Worm (Caenorhabditis elegans) whole organism, late embryonic: ENCODE measurements around the gene F17E9.15.
A peak's percentile ranks its signal among the peaks of the same experiment; 100 is the strongest.
"Not testable (repeated sequence)": the region's sequence is repeated elsewhere in the genome, so short reads cannot be mapped to it uniquely, and the experiment has no call there.

ENCODE experiments used
- C08G9.2 ChIP-seq: sonication (generic microtip); optimal IDR thresholded peaks from 2 replicates; lab custom pipeline; 2016; ENCODE audit warnings: mild to moderate bottlenecking, missing genetic modification characterization, moderate library complexity, missing compliant biosample characterization
- C38D4.7 ChIP-seq: fragments of 200-800 bp; sonication (Bioruptor generic); optimal IDR thresholded peaks from 2 replicates; lab custom pipeline; 2018; ENCODE audit warnings: mild to moderate bottlenecking, missing genetic modification characterization, moderate library complexity, missing compliant biosample characterization
- F13H6.1 ChIP-seq: sonication (generic microtip); optimal IDR thresholded peaks from 2 replicates; lab custom pipeline; 2016; ENCODE audit warnings: missing genetic modification characterization, missing compliant biosample characterization
- K02D7.2 ChIP-seq: sonication (generic microtip); optimal IDR thresholded peaks from 2 replicates; lab custom pipeline; 2017; ENCODE audit warnings: mild to moderate bottlenecking, missing genetic modification characterization, missing compliant biosample characterization
- Y22D7AL.16 ChIP-seq: sonication (generic microtip); optimal IDR thresholded peaks from 2 replicates; lab custom pipeline; 2016; ENCODE audit warnings: missing genetic modification characterization, missing compliant biosample characterization
- ahr-1 ChIP-seq: sonication (generic microtip); optimal IDR thresholded peaks from 2 replicates; lab custom pipeline; 2016; ENCODE audit warnings: missing genetic modification characterization, missing compliant biosample characterization
- ama-1 ChIP-seq: fragments of 150-350 bp; optimal IDR thresholded peaks from 2 replicates; lab custom pipeline; 2014
- ceh-14 ChIP-seq: sonication (generic microtip); optimal IDR thresholded peaks from 2 replicates; lab custom pipeline; 2016; ENCODE audit warnings: missing genotype, missing genetic modification characterization, missing compliant biosample characterization
- ceh-22 ChIP-seq: sonication (generic microtip); optimal IDR thresholded peaks from 2 replicates; lab custom pipeline; 2017; ENCODE audit warnings: missing biosample characterization, missing genetic modification characterization
- ceh-24 ChIP-seq: sonication (generic microtip); optimal IDR thresholded peaks from 2 replicates; lab custom pipeline; 2016; ENCODE audit warnings: mild to moderate bottlenecking, missing genetic modification characterization, missing compliant biosample characterization
- ceh-31 ChIP-seq: sonication (generic microtip); optimal IDR thresholded peaks from 2 replicates; lab custom pipeline; 2016; ENCODE audit warnings: missing genetic modification characterization, missing compliant biosample characterization
- ceh-34 ChIP-seq: sonication (generic microtip); optimal IDR thresholded peaks from 2 replicates; lab custom pipeline; 2016; ENCODE audit warnings: mild to moderate bottlenecking, missing genetic modification characterization, missing compliant biosample characterization
- ceh-45 ChIP-seq: fragments of 200-800 bp; sonication (Bioruptor generic); IDR thresholded peaks from 2 replicates; pipeline ENCODE4 v1.3.6; 2022; ENCODE audit warnings: missing genetic modification reagents, missing genetic modification characterization, missing compliant biosample characterization
- ceh-48 ChIP-seq: sonication (generic microtip); optimal IDR thresholded peaks from 2 replicates; lab custom pipeline; 2016; ENCODE audit warnings: missing genetic modification characterization, inconsistent platforms, missing compliant biosample characterization
- dmd-4 ChIP-seq: sonication (generic microtip); optimal IDR thresholded peaks from 2 replicates; lab custom pipeline; 2016; ENCODE audit warnings: borderline replicate concordance, missing genetic modification characterization, missing compliant biosample characterization
- elt-4 ChIP-seq: sonication (generic microtip); optimal IDR thresholded peaks from 2 replicates; lab custom pipeline; 2016; ENCODE audit warnings: missing genetic modification characterization, missing compliant biosample characterization
- ets-4 ChIP-seq: sonication (generic microtip); optimal IDR thresholded peaks from 2 replicates; lab custom pipeline; 2016; ENCODE audit warnings: missing genetic modification characterization, missing compliant biosample characterization
- fkh-10 ChIP-seq: fragments of 150-350 bp; optimal IDR thresholded peaks from 2 replicates; lab custom pipeline; 2014; ENCODE audit warnings: missing biosample characterization, missing genetic modification reagents, missing genetic modification characterization
- gmeb-2 ChIP-seq: sonication (generic microtip); optimal IDR thresholded peaks from 2 replicates; lab custom pipeline; 2016; ENCODE audit warnings: missing genetic modification characterization, inconsistent platforms, missing compliant biosample characterization
- lim-6 ChIP-seq: sonication (generic microtip); optimal IDR thresholded peaks from 2 replicates; lab custom pipeline; 2016; ENCODE audit warnings: missing genetic modification characterization, missing compliant biosample characterization
- mec-3 ChIP-seq: sonication (generic microtip); optimal IDR thresholded peaks from 2 replicates; lab custom pipeline; 2016; ENCODE audit warnings: borderline replicate concordance, missing genetic modification characterization, missing compliant biosample characterization
- nhr-11 ChIP-seq: fragments of 150-350 bp; optimal IDR thresholded peaks from 2 replicates; lab custom pipeline; 2014; ENCODE audit warnings: missing biosample characterization, missing genetic modification characterization
- npax-4 ChIP-seq: sonication (generic microtip); optimal IDR thresholded peaks from 2 replicates; lab custom pipeline; 2016; ENCODE audit warnings: missing genetic modification characterization, missing compliant biosample characterization
- pag-3 ChIP-seq: sonication (generic microtip); optimal IDR thresholded peaks from 2 replicates; lab custom pipeline; 2016; ENCODE audit warnings: missing compliant biosample characterization, missing genetic modification characterization, borderline replicate concordance
- pat-9 ChIP-seq: fragments of 200-800 bp; sonication (Bioruptor generic); optimal IDR thresholded peaks from 2 replicates; lab custom pipeline; 2018; ENCODE audit warnings: mild to moderate bottlenecking, missing genetic modification characterization, moderate library complexity, missing compliant biosample characterization
- pqm-1 ChIP-seq: sonication (generic microtip); optimal IDR thresholded peaks from 2 replicates; lab custom pipeline; 2016; ENCODE audit warnings: missing genetic modification characterization, missing compliant biosample characterization
- pros-1 ChIP-seq: fragments of 150-350 bp; optimal IDR thresholded peaks from 2 replicates; lab custom pipeline; 2014; ENCODE audit warnings: missing biosample characterization, missing genetic modification reagents, missing genetic modification characterization
- ref-2 ChIP-seq: sonication (generic microtip); optimal IDR thresholded peaks from 2 replicates; lab custom pipeline; 2016; ENCODE audit warnings: missing genetic modification characterization, missing compliant biosample characterization
- sox-4 ChIP-seq: sonication (generic microtip); optimal IDR thresholded peaks from 2 replicates; lab custom pipeline; 2017; ENCODE audit warnings: mild to moderate bottlenecking, missing genetic modification characterization, inconsistent platforms, missing compliant biosample characterization
- syd-9 ChIP-seq: sonication (generic microtip); optimal IDR thresholded peaks from 2 replicates; lab custom pipeline; 2016; ENCODE audit warnings: mild to moderate bottlenecking, missing genetic modification characterization, moderate library complexity, missing compliant biosample characterization
- tbx-2 ChIP-seq: sonication (generic microtip); optimal IDR thresholded peaks from 2 replicates; lab custom pipeline; 2016; ENCODE audit warnings: missing genetic modification characterization, missing compliant biosample characterization
- ttx-3 ChIP-seq: sonication (generic microtip); optimal IDR thresholded peaks from 2 replicates; lab custom pipeline; 2016; ENCODE audit warnings: missing genetic modification reagents, missing genetic modification characterization, missing compliant biosample characterization
- unc-42 ChIP-seq: sonication (generic microtip); optimal IDR thresholded peaks from 2 replicates; lab custom pipeline; 2016; ENCODE audit warnings: missing genotype, missing genetic modification characterization, missing compliant biosample characterization

The F17E9.15 gene

ce11 chrIV:8384737-8385136 is 37.5 kb downstream of the F17E9.15 start:
- TF ChIP-seq unc-42, result no peak
- TF ChIP-seq fkh-10 (GFP tag; lab: Kevin White, UChicago), result no peak
- no peak for TF ChIP-seq dmd-4 (tag; lab: Kevin White, UChicago)
- TF ChIP-seq ceh-14 (tag; lab: Kevin White, UChicago), result no peak
- no peak for TF ChIP-seq Y22D7AL.16 (tag; lab: Kevin White, UChicago)
- no peak for TF ChIP-seq nhr-11 (tag; lab: Kevin White, UChicago)
- TF ChIP-seq sox-4 (tag; lab: Kevin White, UChicago), result no peak
- no peak for TF ChIP-seq ceh-34
- TF ChIP-seq C08G9.2 (tag; lab: Kevin White, UChicago), result no peak
- no peak for TF ChIP-seq pat-9
- TF ChIP-seq pqm-1, result no peak

DNA sequence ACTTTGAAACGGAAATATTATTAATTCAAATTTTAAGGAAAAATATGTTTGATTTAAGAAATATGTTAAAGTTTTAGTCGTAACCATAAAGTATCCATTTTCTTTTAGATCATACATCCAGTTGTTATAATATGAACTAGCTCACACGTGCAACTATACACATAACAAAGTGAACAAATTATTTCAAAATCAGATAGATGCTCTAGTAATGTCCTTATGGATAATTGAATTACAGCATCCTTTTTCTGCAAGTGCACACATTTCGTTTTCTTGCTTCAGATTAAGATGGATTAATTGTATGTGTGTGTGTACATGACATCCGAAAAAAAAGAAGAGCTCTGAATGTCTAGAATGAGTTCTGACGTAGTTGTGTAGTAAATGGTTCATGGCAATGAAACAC is 38.4 kb downstream of the F17E9.15 start:
- TF ChIP-seq ceh-45 (GFP tag; lab: Robert Waterston, UW) (no peak), unc-42 (peak; percentile 45), ref-2 (tag; lab: Kevin White, UChicago) (no peak)

DNA sequence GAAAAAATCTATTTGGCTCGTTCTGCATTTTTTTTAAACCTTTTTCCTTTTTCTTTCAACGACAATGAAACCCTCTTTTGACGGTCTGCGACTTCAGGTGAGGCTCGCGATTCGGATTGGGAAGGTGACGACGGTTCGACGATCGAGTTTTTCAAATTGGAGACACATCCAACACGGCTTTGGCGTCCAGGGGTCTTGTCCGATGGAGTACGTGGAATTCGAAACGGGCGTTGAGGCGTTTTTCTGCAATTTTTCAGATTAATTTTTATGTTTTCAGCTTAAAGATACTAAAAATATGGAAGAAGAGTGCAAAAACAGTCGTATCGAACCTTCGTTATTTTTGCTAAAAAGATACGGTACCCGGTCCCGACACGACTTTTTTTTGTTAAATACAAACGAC is 41.9 kb downstream of the F17E9.15 start, which contains the start of gene D2096.10:
TSS of gene D2096.10 (minus strand) at position 101 of the 400 bp plus-strand sequence.
- not testable (repeated sequence) for TF ChIP-seq ahr-1, pag-3, ceh-22 (tag; lab: Kevin White, UChicago)

- TF ChIP-seq syd-9, result no peak
Measured at ce11 chrIV:8394105-8394504, 46.9 kb downstream of the F17E9.15 start, which contains the start of gene D2096.11. TSS of gene D2096.11 (minus strand) at chrIV:8394205.

DNA sequence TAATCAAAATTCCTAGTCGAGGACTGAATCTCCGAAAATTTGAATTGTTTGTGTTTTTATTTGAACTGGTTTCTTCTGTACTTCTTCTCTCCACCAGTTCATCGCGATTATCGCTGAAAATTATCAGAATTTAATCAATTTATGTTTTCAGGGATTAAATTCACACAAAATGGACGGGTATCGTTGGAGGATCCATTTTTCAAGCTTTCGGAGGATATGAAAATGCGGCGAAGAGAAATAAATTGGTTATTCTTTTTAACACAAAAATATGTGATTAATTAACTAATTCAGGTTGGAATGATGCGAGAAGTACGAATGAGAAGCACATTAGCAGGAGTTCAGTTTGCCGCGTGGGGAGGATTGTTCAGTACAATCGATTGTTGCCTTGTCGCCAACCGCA is 49.1 kb downstream of the F17E9.15 start, which contains the start of gene timm-17B.2:
TSS of gene timm-17B.2 (plus strand) at position 301 of the 400 bp plus-strand sequence.
- TF ChIP-seq ceh-24 (tag; lab: Kevin White, UChicago), result no peak
- no peak for TF ChIP-seq elt-4 (tag; lab: Kevin White, UChicago)
- no peak for TF ChIP-seq pag-3 (tag; lab: Kevin White, UChicago)
- TF ChIP-seq K02D7.2, result no peak
- no peak for TF ChIP-seq mec-3 (tag; lab: Kevin White, UChicago)
- TF ChIP-seq ama-1, result no peak
- no peak for TF ChIP-seq ceh-34
- TF ChIP-seq ceh-31 (tag; lab: Kevin White, UChicago), result no peak
- TF ChIP-seq ttx-3 (tag; lab: Kevin White, UChicago), result no peak
- TF ChIP-seq lim-6 (tag; lab: Kevin White, UChicago), result no peak
- no peak for TF ChIP-seq C38D4.7
- no peak for TF ChIP-seq pros-1
- no peak for TF ChIP-seq F13H6.1 (tag; lab: Kevin White, UChicago)
- TF ChIP-seq npax-4, result no peak
- no peak for TF ChIP-seq ceh-48 (tag; lab: Kevin White, UChicago)
- no peak for TF ChIP-seq gmeb-2 (tag; lab: Kevin White, UChicago)
- TF ChIP-seq ahr-1 (tag; lab: Kevin White, UChicago), result no peak
- TF ChIP-seq tbx-2 (tag; lab: Kevin White, UChicago), result no peak
- TF ChIP-seq ets-4 (tag; lab: Kevin White, UChicago), result no peak
